Fruit fly (Drosophila melanogaster) Kc167 (cell line): ENCODE measurements around the gene CG34428.

Experiments
- Myc ChIP-seq: fragments of >200 bp; optimal IDR thresholded peaks from 2 replicates; lab custom pipeline; 2017; ENCODE audit warnings: missing external identifiers
- Sin3A ChIP-seq: fragments of >200 bp; optimal IDR thresholded peaks from 2 replicates; lab custom pipeline; 2018; ENCODE audit warnings: missing external identifiers
- h ChIP-seq: fragments of >200 bp; optimal IDR thresholded peaks from 3 replicates; lab custom pipeline; 2018; ENCODE audit warnings: missing external identifiers
- insv ChIP-seq: fragments of >200 bp; optimal IDR thresholded peaks from 3 replicates; lab custom pipeline; 2018; ENCODE audit warnings: missing external identifiers
- psq ChIP-seq: fragments of >200 bp; optimal IDR thresholded peaks from 2 replicates; lab custom pipeline; 2017; ENCODE audit warnings: missing external identifiers
- ttk ChIP-seq: sonication (Bioruptor generic); optimal IDR thresholded peaks from 2 replicates; lab custom pipeline; 2017; ENCODE audit warnings: missing external identifiers

CG34428 gene

dm6 chr3L:13046758-13047157 lies 14.8 kb upstream of the CG34428 start, which contains the start of gene CG11279:
CG11279 (plus strand) TSS chr3L:13046977.
- TF ChIP-seq Myc (lab: Kevin White, UChicago): no peak
- TF ChIP-seq h: no peak
- TF ChIP-seq insv (lab: Kevin White, UChicago): no peak
- TF ChIP-seq psq: no peak
- TF ChIP-seq Sin3A (lab: Kevin White, UChicago): no peak
- TF ChIP-seq ttk (lab: Kevin White, UChicago): no peak

dm6 chr3L:13049671-13050070 lies 11.9 kb upstream of the CG34428 start:
- TF ChIP-seq ttk (lab: Kevin White, UChicago) (no peak), h (no peak), Myc (lab: Kevin White, UChicago) (no peak), psq (no peak), insv (lab: Kevin White, UChicago) (no peak), Sin3A (lab: Kevin White, UChicago) (no peak)

dm6 chr3L:13050675-13051202 lies 10.8 kb upstream of the CG34428 start:
- no peak for TF ChIP-seq insv (lab: Kevin White, UChicago)
- TF ChIP-seq h: no peak
- TF ChIP-seq ttk (lab: Kevin White, UChicago): no peak
- no peak for TF ChIP-seq Myc (lab: Kevin White, UChicago)
- TF ChIP-seq Sin3A (lab: Kevin White, UChicago): no peak
- no peak for TF ChIP-seq psq

dm6 chr3L:13058429-13058828 lies 3.1 kb upstream of the CG34428 start:
- no peak for TF ChIP-seq Myc (lab: Kevin White, UChicago)
- TF ChIP-seq insv (lab: Kevin White, UChicago): no peak
- no peak for TF ChIP-seq h
- no peak for TF ChIP-seq psq
- TF ChIP-seq ttk (lab: Kevin White, UChicago): no peak
- TF ChIP-seq Sin3A (lab: Kevin White, UChicago): no peak

- no peak for TF ChIP-seq Sin3A (lab: Kevin White, UChicago)
- no peak for TF ChIP-seq insv (lab: Kevin White, UChicago)
- no peak for TF ChIP-seq h
- TF ChIP-seq Myc (lab: Kevin White, UChicago): no peak
- no peak for TF ChIP-seq psq
- no peak for TF ChIP-seq ttk (lab: Kevin White, UChicago)
Observed at dm6 chr3L:13062746-13063145, 1.2 kb downstream of the CG34428 start, which contains the start of gene CG34429. CG34429 (plus strand) TSS chr3L:13063046.

dm6 chr3L:13064346-13064745 lies 2.8 kb downstream of the CG34428 start:
- no peak for TF ChIP-seq Myc (lab: Kevin White, UChicago)
- TF ChIP-seq psq: no peak
- no peak for TF ChIP-seq h
- no peak for TF ChIP-seq ttk (lab: Kevin White, UChicago)
- no peak for TF ChIP-seq Sin3A (lab: Kevin White, UChicago)
- no peak for TF ChIP-seq insv (lab: Kevin White, UChicago)

dm6 chr3L:13064935-13065334 lies 3.4 kb downstream of the CG34428 start:
- TF ChIP-seq psq: no peak
- no peak for TF ChIP-seq ttk (lab: Kevin White, UChicago)
- no peak for TF ChIP-seq h
- TF ChIP-seq Sin3A (lab: Kevin White, UChicago): no peak
- no peak for TF ChIP-seq Myc (lab: Kevin White, UChicago)
- TF ChIP-seq insv (lab: Kevin White, UChicago): no peak

- TF ChIP-seq h (no peak), Myc (lab: Kevin White, UChicago) (no peak), Sin3A (lab: Kevin White, UChicago) (no peak), ttk (lab: Kevin White, UChicago) (no peak), psq (no peak), insv (lab: Kevin White, UChicago) (no peak)
Observed at dm6 chr3L:13065619-13066018, 4.1 kb downstream of the CG34428 start.

dm6 chr3L:13066220-13066619 lies 4.7 kb downstream of the CG34428 start:
- TF ChIP-seq Sin3A (lab: Kevin White, UChicago) (no peak), Myc (lab: Kevin White, UChicago) (no peak), ttk (lab: Kevin White, UChicago) (no peak), psq (no peak), h (no peak), insv (lab: Kevin White, UChicago) (no peak)

dm6 chr3L:13068293-13068692 lies 6.7 kb downstream of the CG34428 start:
- TF ChIP-seq Sin3A (lab: Kevin White, UChicago) (no peak), psq (no peak), h (no peak), insv (lab: Kevin White, UChicago) (no peak), Myc (lab: Kevin White, UChicago) (no peak), ttk (lab: Kevin White, UChicago) (no peak)

dm6 chr3L:13074084-13074624 lies 12.6 kb downstream of the CG34428 start:
- TF ChIP-seq Sin3A (lab: Kevin White, UChicago) (no peak), Myc (lab: Kevin White, UChicago) (no peak), insv (lab: Kevin White, UChicago) (no peak), psq (no peak), h (no peak), ttk (lab: Kevin White, UChicago) (no peak)

dm6 chr3L:13077326-13077725 lies 15.8 kb downstream of the CG34428 start:
- no peak for TF ChIP-seq Myc (lab: Kevin White, UChicago)
- TF ChIP-seq ttk (lab: Kevin White, UChicago): no peak
- TF ChIP-seq h: no peak
- no peak for TF ChIP-seq psq
- no peak for TF ChIP-seq Sin3A (lab: Kevin White, UChicago)
- no peak for TF ChIP-seq insv (lab: Kevin White, UChicago)
